Fruit fly (Drosophila melanogaster): Measurements from ENCODE around the gene Cnx99A.
"Not testable (repeated sequence)": the region's sequence is repeated elsewhere in the genome, so short reads cannot be mapped to it uniquely, and the experiment has no call there.

Gene Cnx99A

dm6 chr3R:29319481-29320289, at the start of gene Cnx99A (continued):
- peak; percentile 76 for TF ChIP-seq Atf6 (GFP tag; IDR thresholded peaks at IDR 0.05)
- TF ChIP-seq sc (optimal IDR thresholded peaks at IDR 0.05) = not testable (repeated sequence)
- peak; percentile 38 for TF ChIP-seq sc (GFP tag; optimal IDR thresholded peaks at IDR 0.05)
- TF ChIP-seq danr (GFP tag; IDR thresholded peaks at IDR 0.05) = 0 out of 2 replicates have a peak, but pooled peaks have one; percentile 24
- peak; percentile 65; the same call in 2 of the 3 replicates for TF ChIP-seq CG7357 (GFP tag; IDR thresholded peaks at IDR 0.05)
- TF ChIP-seq slp2 (GFP tag; optimal IDR thresholded peaks at IDR 0.05) = peak; percentile 71
- TF ChIP-seq tin (GFP tag; optimal IDR thresholded peaks at IDR 0.05) = peak; percentile 80
- TF ChIP-seq CG31388 (GFP tag; optimal IDR thresholded peaks at IDR 0.05) = peak; percentile 37
- peak; percentile 58; the same call in 2 of the 3 replicates for TF ChIP-seq Optix (GFP tag; IDR thresholded peaks at IDR 0.05)
- TF ChIP-seq NK7.1 (GFP tag; optimal IDR thresholded peaks at IDR 0.05) = peak; percentile 46
- 0 out of 2 replicates have a peak, but pooled peaks have one; percentile 20 for TF ChIP-seq Lim3 (GFP tag; IDR thresholded peaks at IDR 0.05)
- TF ChIP-seq Usf (GFP tag; optimal IDR thresholded peaks at IDR 0.05) = peak; percentile 61
- peak; percentile 75 for TF ChIP-seq phol (tag; optimal IDR thresholded peaks at IDR 0.05)
- TF ChIP-seq CG8765 (GFP tag; IDR thresholded peaks at IDR 0.05) = peak; percentile 64
- peak; percentile 84 for TF ChIP-seq Xrp1 (GFP tag; IDR thresholded peaks at IDR 0.05)
- peak; percentile 53 for TF ChIP-seq CG33557 (GFP tag; optimal IDR thresholded peaks at IDR 0.05)
- peak; percentile 71 for TF ChIP-seq CG8388 (GFP tag; optimal IDR thresholded peaks at IDR 0.05)
- peak; percentile 87 for TF ChIP-seq CG14441 (GFP tag; IDR thresholded peaks at IDR 0.05)
- peak; percentile 13; the same call in 1 of the 2 replicates for TF ChIP-seq bbx (GFP tag; IDR thresholded peaks at IDR 0.05; ENCODE audit: partially characterized antibody)
- TF ChIP-seq kah (GFP tag; optimal IDR thresholded peaks at IDR 0.05) = peak; percentile 1
- TF ChIP-seq nerfin-1 (tag; optimal IDR thresholded peaks at IDR 0.05) = peak; percentile 68
- peak; percentile 66 for TF ChIP-seq CG4404 (GFP tag; IDR thresholded peaks at IDR 0.05)
- peak; percentile 86 for TF ChIP-seq CG17328 (GFP tag; IDR thresholded peaks at IDR 0.05)
- TF ChIP-seq tio (GFP tag; optimal IDR thresholded peaks at IDR 0.05) = peak; percentile 73
- peak; percentile 27; the same call in 1 of the 3 replicates for TF ChIP-seq jigr1 (GFP tag; IDR thresholded peaks at IDR 0.05)
- TF ChIP-seq CG1647 (GFP tag; optimal IDR thresholded peaks at IDR 0.05) = peak; percentile 71
- TF ChIP-seq CG15269 (tag; optimal IDR thresholded peaks at IDR 0.05) = peak; percentile 78
- TF ChIP-seq pan (optimal IDR thresholded peaks at IDR 0.05) = peak in 1 of 2 experiments; percentile 45
- peak in 1 of 2 experiments; percentile 90 for TF ChIP-seq pan (GFP tag; optimal IDR thresholded peaks at IDR 0.05 in 1 of 2, IDR thresholded peaks at IDR 0.05 in 1 of 2)
- peak; percentile 76 for TF ChIP-seq chm (GFP tag; IDR thresholded peaks at IDR 0.05)
- peak; percentile 61 for TF ChIP-seq zfh2 (GFP tag; optimal IDR thresholded peaks at IDR 0.05)
- peak; percentile 61 for TF ChIP-seq pum (GFP tag; optimal IDR thresholded peaks at IDR 0.05)
- peak; percentile 57 for TF ChIP-seq salm (tag; optimal IDR thresholded peaks at IDR 0.05)
- peak; percentile 56 for TF ChIP-seq Lhr (GFP tag; optimal IDR thresholded peaks at IDR 0.05)
- peak; percentile 88 for TF ChIP-seq lmd (GFP tag; IDR thresholded peaks at IDR 0.05)
- peak; percentile 64 for TF ChIP-seq CG11093 (GFP tag; IDR thresholded peaks at IDR 0.05)
- peak; percentile 69 for TF ChIP-seq CG4328 (GFP tag; optimal IDR thresholded peaks at IDR 0.05)
- TF ChIP-seq CG13123 (GFP tag; optimal IDR thresholded peaks at IDR 0.05) = peak; percentile 68
- TF ChIP-seq mam (GFP tag; optimal IDR thresholded peaks at IDR 0.05) = peak; percentile 78
- peak; percentile 76 for TF ChIP-seq CG10209 (GFP tag; optimal IDR thresholded peaks at IDR 0.05)
- peak; percentile 94 for TF ChIP-seq CG11456 (GFP tag; IDR thresholded peaks at IDR 0.05)
- TF ChIP-seq Spps (tag; optimal IDR thresholded peaks at IDR 0.05) = peak; percentile 48
- TF ChIP-seq CG1792 (GFP tag; optimal IDR thresholded peaks at IDR 0.05) = peak; percentile 31
- TF ChIP-seq trem (tag; optimal IDR thresholded peaks at IDR 0.05) = peak; percentile 70
- TF ChIP-seq oc (tag; optimal IDR thresholded peaks at IDR 0.05) = peak; percentile 64
- peak; percentile 44 for TF ChIP-seq Vsx1 (GFP tag; optimal IDR thresholded peaks at IDR 0.05)
- TF ChIP-seq ind (GFP tag; optimal IDR thresholded peaks at IDR 0.05) = peak; percentile 82
- TF ChIP-seq rib (GFP tag; IDR thresholded peaks at IDR 0.05) = peak; percentile 82
- peak; percentile 51 for TF ChIP-seq CG4854 (GFP tag; optimal IDR thresholded peaks at IDR 0.05)
- TF ChIP-seq Nf-YB (GFP tag; optimal IDR thresholded peaks at IDR 0.05) = peak; percentile 48
